Fruit fly (Drosophila melanogaster) whole organism, embryonic: Measurements from ENCODE around the gene CG14339.

Experiments
- B-H2 ChIP-seq: fragments of 200-800 bp; sonication (Bioruptor generic); optimal IDR thresholded peaks from 2 replicates; lab custom pipeline; 2018; ENCODE audit warnings: missing biosample characterization, mild to moderate bottlenecking, missing genetic modification characterization
- Blimp-1 ChIP-seq: fragments of 200-800 bp; sonication (Bioruptor generic); optimal IDR thresholded peaks from 3 replicates; lab custom pipeline; 2018; ENCODE audit warnings: missing biosample characterization, missing genetic modification characterization, mild to moderate bottlenecking, moderate library complexity, missing genetic modification reagents
- BtbVII ChIP-seq: fragments of 200-800 bp; sonication (Bioruptor generic); optimal IDR thresholded peaks from 3 replicates; lab custom pipeline; 2017; ENCODE audit warnings: missing biosample characterization, mild to moderate bottlenecking, missing genetic modification characterization
- CG10267 ChIP-seq: fragments of 200-800 bp; sonication (Bioruptor generic); optimal IDR thresholded peaks from 2 replicates; lab custom pipeline; 2018; ENCODE audit warnings: missing biosample characterization, mild to moderate bottlenecking, missing genetic modification characterization, moderate library complexity
- CG10654 ChIP-seq: fragments of 200-800 bp; sonication (Bioruptor generic); optimal IDR thresholded peaks from 2 replicates; lab custom pipeline; 2016; ENCODE audit warnings: missing biosample characterization, missing genetic modification characterization
- CG13123 ChIP-seq: fragments of 200-800 bp; sonication (Bioruptor generic); optimal IDR thresholded peaks from 2 replicates; lab custom pipeline; 2016; ENCODE audit warnings: missing biosample characterization, missing genetic modification characterization
- CG14710 ChIP-seq: fragments of 200-800 bp; sonication (Bioruptor generic); optimal IDR thresholded peaks from 3 replicates; lab custom pipeline; 2019; ENCODE audit warnings: missing biosample characterization, mild to moderate bottlenecking, missing genetic modification characterization, moderate library complexity
- CG1602 ChIP-seq: fragments of 200-800 bp; sonication (Bioruptor generic); optimal IDR thresholded peaks from 3 replicates; lab custom pipeline; 2016; ENCODE audit warnings: missing biosample characterization, missing genetic modification characterization
- CG1603 ChIP-seq: fragments of 200-800 bp; sonication (Bioruptor generic); optimal IDR thresholded peaks from 2 replicates; lab custom pipeline; 2019; ENCODE audit warnings: missing biosample characterization, mild to moderate bottlenecking, missing genetic modification characterization, moderate library complexity
- CG17186 ChIP-seq: fragments of 200-800 bp; sonication (Bioruptor generic); optimal IDR thresholded peaks from 3 replicates; lab custom pipeline; 2017; ENCODE audit warnings: missing biosample characterization, missing genetic modification reagents, missing genetic modification characterization
- CG18262 ChIP-seq: fragments of 200-800 bp; optimal IDR thresholded peaks from 3 replicates; lab custom pipeline; 2019; ENCODE audit warnings: missing biosample characterization, mild to moderate bottlenecking, missing genetic modification characterization, moderate library complexity
- CG18599 ChIP-seq: fragments of 200-800 bp; sonication (Bioruptor generic); optimal IDR thresholded peaks from 3 replicates; lab custom pipeline; 2017; ENCODE audit warnings: missing biosample characterization, missing genetic modification characterization, mild to moderate bottlenecking, moderate library complexity, missing genetic modification reagents
- CG2875 ChIP-seq: fragments of 200-800 bp; sonication (Bioruptor generic); optimal IDR thresholded peaks from 2 replicates; lab custom pipeline; 2017; ENCODE audit warnings: missing biosample characterization, mild to moderate bottlenecking, missing genetic modification characterization, missing genetic modification reagents
- CG30403 ChIP-seq: fragments of 200-800 bp; sonication (Bioruptor generic); optimal IDR thresholded peaks from 3 replicates; lab custom pipeline; 2016; ENCODE audit warnings: missing biosample characterization, missing genetic modification characterization
- CG30431 ChIP-seq: fragments of 200-800 bp; sonication (Bioruptor generic); optimal IDR thresholded peaks from 2 replicates; lab custom pipeline; 2017; ENCODE audit warnings: missing biosample characterization, missing genetic modification characterization
- CG31441 ChIP-seq: fragments of 200-800 bp; sonication (Bioruptor generic); IDR thresholded peaks from 2 replicates; pipeline ENCODE4 v1.3.6; 2022; ENCODE audit warnings: missing biosample characterization, missing genetic modification characterization
- CG3163 ChIP-seq: fragments of 200-800 bp; sonication (Bioruptor generic); optimal IDR thresholded peaks from 3 replicates; lab custom pipeline; 2016; ENCODE audit warnings: missing biosample characterization, missing genetic modification characterization
- CG3281 ChIP-seq: fragments of 200-800 bp; sonication (Bioruptor generic); optimal IDR thresholded peaks from 3 replicates; lab custom pipeline; 2017; ENCODE audit warnings: missing biosample characterization, mild to moderate bottlenecking, missing genetic modification characterization
- CG33213 ChIP-seq: fragments of 200-800 bp; sonication (Bioruptor generic); optimal IDR thresholded peaks from 3 replicates; lab custom pipeline; 2016; ENCODE audit warnings: missing biosample characterization, missing genetic modification characterization
- CG3726 ChIP-seq: fragments of 200-800 bp; sonication (Bioruptor generic); IDR thresholded peaks from 3 replicates; pipeline ENCODE4, ENCODE4 v1.3.6; 2022; ENCODE audit warnings: missing biosample characterization, missing genetic modification characterization
- CG4707 ChIP-seq: fragments of 200-800 bp; sonication (Bioruptor generic); optimal IDR thresholded peaks from 2 replicates; lab custom pipeline; 2018; ENCODE audit warnings: missing biosample characterization, mild to moderate bottlenecking, missing genetic modification characterization, moderate library complexity
- CG4854 ChIP-seq: fragments of 200-800 bp; sonication (Bioruptor generic); optimal IDR thresholded peaks from 2 replicates; lab custom pipeline; 2016; ENCODE audit warnings: missing biosample characterization, missing genetic modification characterization, inconsistent platforms
- CG6813 ChIP-seq: fragments of 200-800 bp; sonication (Bioruptor generic); optimal IDR thresholded peaks from 2 replicates; lab custom pipeline; 2017; ENCODE audit warnings: missing biosample characterization, missing genetic modification characterization, mild to moderate bottlenecking, moderate library complexity, missing genetic modification reagents
- CG7271 ChIP-seq: fragments of 200-800 bp; sonication (Bioruptor generic); optimal IDR thresholded peaks from 2 replicates; lab custom pipeline; 2018; ENCODE audit warnings: missing biosample characterization, mild to moderate bottlenecking, missing genetic modification characterization, moderate library complexity
- CG9817 ChIP-seq: fragments of 200-800 bp; sonication (Bioruptor generic); optimal IDR thresholded peaks from 2 replicates; lab custom pipeline; 2018; ENCODE audit warnings: missing biosample characterization, mild to moderate bottlenecking, missing genetic modification characterization, moderate library complexity
- CkIIα-i1 ChIP-seq: fragments of 200-800 bp; sonication (Bioruptor generic); IDR thresholded peaks from 2 replicates; pipeline ENCODE4 v1.3.6; 2022; ENCODE audit warnings: missing biosample characterization, missing genetic modification characterization
- CoRest ChIP-seq: fragments of 200-800 bp; sonication (Bioruptor generic); optimal IDR thresholded peaks from 3 replicates; lab custom pipeline; 2018; ENCODE audit warnings: missing biosample characterization, mild to moderate bottlenecking, missing genetic modification characterization, moderate library complexity
- D19B ChIP-seq: fragments of 200-800 bp; sonication (Bioruptor generic); optimal IDR thresholded peaks from 2 replicates; lab custom pipeline; 2017; ENCODE audit warnings: missing biosample characterization, mild to moderate bottlenecking, missing genetic modification characterization
- E2f2 ChIP-seq: fragments of 200-800 bp; sonication (Bioruptor generic); IDR thresholded peaks from 2 replicates; pipeline ENCODE4 v1.3.6; 2022; ENCODE audit warnings: missing biosample characterization, missing genetic modification characterization
- Fer3 ChIP-seq: fragments of 200-800 bp; sonication (Bioruptor generic); optimal IDR thresholded peaks from 2 replicates; lab custom pipeline; 2018; ENCODE audit warnings: missing biosample characterization, mild to moderate bottlenecking, missing genetic modification characterization, moderate library complexity
- MTF-1 ChIP-seq: fragments of 200-800 bp; sonication (Bioruptor generic); optimal IDR thresholded peaks from 2 replicates; lab custom pipeline; 2018; ENCODE audit warnings: missing biosample characterization, mild to moderate bottlenecking, missing genetic modification characterization, borderline replicate concordance
- Med ChIP-seq: fragments of 200-800 bp; sonication (Bioruptor generic); peaks from one replicate; lab custom pipeline; 2016; ENCODE audit warnings: missing biosample characterization, missing genetic modification characterization, mild to moderate bottlenecking, inconsistent platforms, moderate library complexity
- Nf-YB ChIP-seq: fragments of 200-800 bp; sonication (Bioruptor generic); optimal IDR thresholded peaks from 3 replicates; lab custom pipeline; 2019; ENCODE audit warnings: missing biosample characterization, mild to moderate bottlenecking, missing genetic modification characterization, moderate library complexity
- Sox100B ChIP-seq: fragments of 200-800 bp; sonication (Bioruptor generic); optimal IDR thresholded peaks from 3 replicates; lab custom pipeline; 2018; ENCODE audit warnings: missing biosample characterization, mild to moderate bottlenecking, missing genetic modification characterization
- Spps ChIP-seq: fragments of 200-800 bp; sonication (Bioruptor generic); optimal IDR thresholded peaks from 2 replicates; lab custom pipeline; 2018; ENCODE audit warnings: missing biosample characterization, mild to moderate bottlenecking, missing genetic modification characterization
- ac ChIP-seq: fragments of 200-800 bp; sonication (Bioruptor generic); optimal IDR thresholded peaks from 3 replicates; lab custom pipeline; 2017; ENCODE audit warnings: missing biosample characterization, mild to moderate bottlenecking, missing genetic modification characterization
- ase ChIP-seq: fragments of 200-800 bp; sonication (Bioruptor generic); IDR thresholded peaks from 3 replicates; pipeline ENCODE4 v1.3.6; 2022; ENCODE audit warnings: missing biosample characterization, missing genetic modification characterization
- az2 ChIP-seq: fragments of 200-800 bp; sonication (Bioruptor generic); optimal IDR thresholded peaks from 3 replicates; lab custom pipeline; 2016; ENCODE audit warnings: missing biosample characterization, missing genetic modification characterization
- cwo ChIP-seq: fragments of 200-800 bp; sonication (Bioruptor generic); optimal IDR thresholded peaks from 3 replicates; lab custom pipeline; 2017; ENCODE audit warnings: missing biosample characterization, missing genetic modification characterization, mild to moderate bottlenecking, moderate library complexity, missing genetic modification reagents
- jumu ChIP-seq: fragments of 200-800 bp; sonication (Bioruptor generic); optimal IDR thresholded peaks from 3 replicates; lab custom pipeline; 2016; ENCODE audit warnings: missing biosample characterization, missing genetic modification characterization
- nmo ChIP-seq: fragments of 200-800 bp; sonication (Bioruptor generic); optimal IDR thresholded peaks from 2 replicates; lab custom pipeline; 2018; ENCODE audit warnings: missing biosample characterization, mild to moderate bottlenecking, missing genetic modification characterization, moderate library complexity
- phol ChIP-seq: fragments of 200-800 bp; sonication (Bioruptor generic); optimal IDR thresholded peaks from 3 replicates; lab custom pipeline; 2018; ENCODE audit warnings: missing biosample characterization, mild to moderate bottlenecking, missing genetic modification characterization, moderate library complexity
- salm ChIP-seq: fragments of 200-800 bp; sonication (Bioruptor generic); optimal IDR thresholded peaks from 2 replicates; lab custom pipeline; 2018; ENCODE audit warnings: missing biosample characterization, mild to moderate bottlenecking, missing genetic modification characterization
- sc ChIP-seq, 3 experiments: fragments of >200 bp in 2 of 3; fragments of 200-800 bp in 1 of 3; sonication (Bioruptor generic) in 1 of 3; optimal IDR thresholded peaks; 2 replicates in 2 of 3; 3 replicates in 1 of 3; lab custom pipeline; 2017; ENCODE audit warnings: mild to moderate bottlenecking in 1 of 3, missing biosample characterization in 1 of 3, missing genetic modification characterization in 1 of 3, missing genetic modification reagents in 1 of 3
- ssp ChIP-seq: fragments of 200-800 bp; sonication (Bioruptor generic); IDR thresholded peaks from 2 replicates; pipeline ENCODE4 v1.3.6; 2022; ENCODE audit warnings: missing biosample characterization, missing genetic modification characterization
- trem ChIP-seq: fragments of 200-800 bp; optimal IDR thresholded peaks from 3 replicates; lab custom pipeline; 2019; ENCODE audit warnings: missing biosample characterization, mild to moderate bottlenecking, missing genetic modification characterization, moderate library complexity
- wek ChIP-seq: fragments of 200-800 bp; sonication (Bioruptor generic); optimal IDR thresholded peaks from 3 replicates; lab custom pipeline; 2018; ENCODE audit warnings: missing biosample characterization, mild to moderate bottlenecking, missing genetic modification characterization, moderate library complexity

Gene CG14339

DNA sequence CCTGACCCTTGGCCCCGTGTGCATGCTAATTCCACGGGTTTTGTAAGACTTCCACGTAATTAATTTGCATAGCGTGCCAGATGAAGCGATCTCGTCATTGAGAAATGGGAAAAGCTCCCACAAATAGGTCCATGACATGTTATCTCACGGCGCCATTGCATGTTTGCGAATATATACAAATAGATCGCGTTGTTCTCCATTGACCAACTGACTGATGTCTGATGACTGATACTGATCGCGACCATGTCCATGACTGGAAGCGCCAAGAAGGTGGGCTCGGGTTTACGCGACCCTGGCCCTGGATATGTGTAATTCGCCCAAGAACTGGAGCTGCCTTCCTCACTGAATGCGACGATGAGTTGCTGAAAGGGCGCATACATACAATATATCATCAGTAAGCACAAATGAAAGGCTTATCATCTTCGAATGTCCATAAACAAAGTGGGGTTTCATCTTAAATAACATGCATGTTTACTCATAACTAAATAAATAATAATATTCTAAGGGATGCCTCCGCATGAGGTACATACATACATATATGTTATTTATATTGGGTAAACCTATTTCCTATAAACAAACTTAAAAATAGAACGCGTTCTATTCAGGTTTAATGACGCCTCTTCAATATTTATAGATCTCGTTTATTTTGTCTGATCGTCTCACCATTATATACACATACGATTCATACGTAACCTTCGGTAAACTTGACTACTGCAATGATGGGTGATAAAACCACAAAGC lies 14.9 kb downstream of the CG14339 start (continued):
- TF ChIP-seq ssp (GFP tag; lab: Robert Waterston, UW) (no peak), CG4854 (no peak), CG1602 (GFP tag; lab: Kevin White, UChicago) (peak; percentile 44), CG7271 (tag; lab: Kevin White, UChicago) (peak; percentile 59), ase (GFP tag; lab: Robert Waterston, UW) (no peak), salm (tag; lab: Kevin White, UChicago) (peak; percentile 50), CG2875 (GFP tag; lab: Kevin White, UChicago) (peak; percentile 81), CG18599 (GFP tag; lab: Kevin White, UChicago) (no peak), az2 (GFP tag; lab: Kevin White, UChicago) (no peak), CG9817 (tag; lab: Kevin White, UChicago) (no peak), D19B (no peak), cwo (peak; percentile 29), CG13123 (GFP tag; lab: Kevin White, UChicago) (peak; percentile 18), CG3163 (no peak), wek (GFP tag; lab: Kevin White, UChicago) (peak; percentile 27), CG6813 (GFP tag; lab: Kevin White, UChicago) (peak; percentile 74), CG4707 (GFP tag; lab: Kevin White, UChicago) (peak; percentile 55), ac (GFP tag; lab: Kevin White, UChicago) (peak; percentile 49), Nf-YB (peak; percentile 29), nmo (GFP tag; lab: Kevin White, UChicago) (peak; percentile 32), CG14710 (peak; percentile 72), MTF-1 (peak; percentile 66), trem (tag; lab: Kevin White, UChicago) (peak; percentile 43), CG17186 (GFP tag; lab: Kevin White, UChicago) (peak; percentile 7), Blimp-1 (GFP tag; lab: Kevin White, UChicago) (peak; percentile 77), sc (optimal IDR thresholded peaks at IDR 0.05; lab: Kevin White, UChicago) (no peak), sc (GFP tag; optimal IDR thresholded peaks at IDR 0.05; lab: Kevin White, UChicago) (peak; percentile 64), CG1603 (tag; lab: Kevin White, UChicago) (peak; percentile 50), CG33213 (GFP tag; lab: Kevin White, UChicago) (no peak), phol (tag; lab: Kevin White, UChicago) (peak; percentile 22), CoRest (tag; lab: Kevin White, UChicago) (peak; percentile 34), CG3726 (GFP tag; lab: Robert Waterston, UW) (0 out of 3 replicates have a peak, but pooled peaks have one; percentile 14), CG30431 (GFP tag; lab: Kevin White, UChicago) (no peak), CkIIα-i1 (GFP tag; lab: Robert Waterston, UW) (no peak), CG3281 (GFP tag; lab: Kevin White, UChicago) (no peak), Spps (peak; percentile 48), E2f2 (GFP tag; lab: Robert Waterston, UW) (no peak), CG18262 (tag; lab: Kevin White, UChicago) (peak; percentile 68), BtbVII (GFP tag; lab: Kevin White, UChicago) (peak; percentile 33), B-H2 (GFP tag; lab: Kevin White, UChicago) (no peak), CG10654 (peak; percentile 3), Med (GFP tag; lab: Kevin White, UChicago) (peak; percentile 80), Sox100B (GFP tag; lab: Kevin White, UChicago) (peak; percentile 57), CG30403 (no peak), Fer3 (tag; lab: Kevin White, UChicago) (peak; percentile 30), CG31441 (GFP tag; lab: Robert Waterston, UW) (peak; percentile 55; the same call in 1 of the 2 replicates), jumu (GFP tag; lab: Kevin White, UChicago) (no peak), CG10267 (peak; percentile 30)
